Fruit fly (Drosophila melanogaster) whole organism, embryonic: Measurements from ENCODE around the gene CG11597.

ENCODE experiments used
- Blimp-1 ChIP-seq: fragments of 200-800 bp; sonication (Bioruptor generic); optimal IDR thresholded peaks from 3 replicates; lab custom pipeline; 2018; ENCODE audit warnings: missing biosample characterization, missing genetic modification characterization, mild to moderate bottlenecking, moderate library complexity, missing genetic modification reagents
- CG7928 ChIP-seq: fragments of 200-800 bp; sonication (Bioruptor generic); optimal IDR thresholded peaks from 2 replicates; lab custom pipeline; 2017; ENCODE audit warnings: missing biosample characterization, mild to moderate bottlenecking, missing genetic modification characterization
- ara ChIP-seq: fragments of 200-800 bp; sonication (Bioruptor generic); IDR thresholded peaks from 2 replicates; pipeline ENCODE4 v1.3.6; 2022; ENCODE audit warnings: missing biosample characterization, missing genetic modification characterization

Gene CG11597

dm6 chr3L:11772057-11772456, 50.0 kb downstream of the CG11597 start, which contains the start of gene Muc68D:
Gene Muc68D, minus strand, starts transcription at chr3L:11772157.
- TF ChIP-seq CG7928 (no peak), ara (GFP tag; lab: Robert Waterston, UW) (no peak), Blimp-1 (no peak)
- TF ChIP-seq, all 482 proteins: peak for 0
